Worm (Caenorhabditis elegans) whole organism, midembryonic: ENCODE data around the gene BE0003N10.6.
A peak's percentile ranks its signal among the peaks of the same experiment; 100 is the strongest.
"Not testable (repeated sequence)": the region's sequence is repeated elsewhere in the genome, so short reads cannot be mapped to it uniquely, and the experiment has no call there.

Source experiments
- T22C8.4 ChIP-seq: fragments of 200-800 bp; sonication (Bioruptor generic); IDR thresholded peaks from 2 replicates; pipeline ENCODE4 v1.3.6; 2022; ENCODE audit warnings: missing genetic modification characterization, missing compliant biosample characterization
- cog-1 ChIP-seq: sonication (generic microtip); optimal IDR thresholded peaks from 2 replicates; lab custom pipeline; 2016; ENCODE audit warnings: missing genetic modification characterization, missing compliant biosample characterization
- flt-1 ChIP-seq: fragments of 200-800 bp; sonication (Bioruptor generic); IDR thresholded peaks from 2 replicates; pipeline ENCODE4 v1.3.6; 2022; ENCODE audit warnings: missing genetic modification characterization, missing compliant biosample characterization
- klf-2 ChIP-seq: fragments of 200-800 bp; sonication (Bioruptor generic); conservative IDR thresholded peaks from 2 replicates; pipeline ENCODE4 v1.3.6; 2022; ENCODE audit warnings: missing genetic modification reagents, missing genetic modification characterization, missing compliant biosample characterization
- med-1 ChIP-seq: sonication (generic microtip); optimal IDR thresholded peaks from 2 replicates; lab custom pipeline; 2017; ENCODE audit warnings: missing genetic modification characterization, mild to moderate bottlenecking, missing compliant biosample characterization, antibody characterized with exemption, missing genetic modification reagents; ENCODE audit not compliant: insufficient read depth
- ref-1 ChIP-seq: fragments of 200-800 bp; sonication (Bioruptor generic); conservative IDR thresholded peaks from 2 replicates; pipeline ENCODE4 v1.3.6; 2022; ENCODE audit warnings: missing genetic modification reagents, missing genetic modification characterization, missing compliant biosample characterization
- tab-1 ChIP-seq: fragments of 200-800 bp; sonication (Bioruptor generic); IDR thresholded peaks from 2 replicates; pipeline ENCODE4 v1.3.6; 2022; ENCODE audit warnings: missing genetic modification characterization, missing compliant biosample characterization
- ztf-23 ChIP-seq: fragments of 200-800 bp; sonication (Bioruptor generic); IDR thresholded peaks from 2 replicates; pipeline ENCODE4 v1.3.6; 2022; ENCODE audit warnings: missing genetic modification reagents, missing genetic modification characterization, missing compliant biosample characterization
- ztf-29 ChIP-seq: fragments of 200-800 bp; sonication (Bioruptor generic); IDR thresholded peaks from 2 replicates; pipeline ENCODE4 v1.3.6; 2022; ENCODE audit warnings: missing genetic modification reagents, missing genetic modification characterization, missing compliant biosample characterization

The BE0003N10.6 gene

ce11 chrIII:1059961-1060360 is at the start of gene BE0003N10.6:
BE0003N10.6 (minus strand) TSS chrIII:1060061.
- TF ChIP-seq ztf-23 (GFP tag; lab: Robert Waterston, UW) (no peak), ztf-29 (GFP tag; lab: Robert Waterston, UW) (no peak), med-1 (GFP tag; lab: Kevin White, UChicago) (no peak), ref-1 (no peak), klf-2 (GFP tag; lab: Robert Waterston, UW) (no peak), T22C8.4 (GFP tag; lab: Robert Waterston, UW) (no peak), tab-1 (GFP tag; lab: Robert Waterston, UW) (no peak), flt-1 (no peak), cog-1 (tag; lab: Kevin White, UChicago) (no peak)

- no peak for TF ChIP-seq med-1 (GFP tag; lab: Kevin White, UChicago)
- no peak for TF ChIP-seq flt-1
- no peak for TF ChIP-seq tab-1 (GFP tag; lab: Robert Waterston, UW)
Observed at ce11 chrIII:1102908-1103307, 43.0 kb upstream of the BE0003N10.6 start, which contains the start of gene exc-6. exc-6 (plus strand) TSS chrIII:1103208.

DNA sequence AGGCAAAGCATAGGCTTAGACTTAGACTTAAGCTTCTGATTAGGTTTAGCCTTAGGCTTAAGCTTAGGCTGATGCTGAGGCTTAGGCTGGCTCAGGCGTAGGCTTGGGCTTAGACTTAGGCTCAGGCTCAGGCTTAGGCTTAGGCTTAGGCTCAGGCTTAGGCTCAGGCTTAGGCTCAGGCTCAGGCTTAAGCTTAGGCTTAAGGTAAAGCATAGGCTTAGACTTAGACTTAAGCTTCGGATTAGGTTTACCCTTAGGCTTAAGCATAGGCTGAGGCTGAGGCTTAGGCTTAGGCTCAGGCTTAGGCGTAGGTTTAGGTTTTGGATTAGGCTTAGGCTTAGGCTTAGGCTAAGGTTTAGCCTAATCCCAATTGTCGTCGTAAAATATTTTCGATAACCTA is 39.7 kb upstream of the BE0003N10.6 start:
- no peak for TF ChIP-seq tab-1 (GFP tag; lab: Robert Waterston, UW)
- TF ChIP-seq cog-1 (tag; lab: Kevin White, UChicago) = no peak
- TF ChIP-seq ztf-23 (GFP tag; lab: Robert Waterston, UW) = no peak
- TF ChIP-seq klf-2 (GFP tag; lab: Robert Waterston, UW) = no peak
- TF ChIP-seq flt-1 = no peak
- no peak for TF ChIP-seq ztf-29 (GFP tag; lab: Robert Waterston, UW)
- no peak for TF ChIP-seq med-1 (GFP tag; lab: Kevin White, UChicago)
- TF ChIP-seq T22C8.4 (GFP tag; lab: Robert Waterston, UW) = no peak

ce11 chrIII:1094391-1094790 is 34.5 kb upstream of the BE0003N10.6 start:
- TF ChIP-seq ref-1 (no peak), flt-1 (no peak), med-1 (GFP tag; lab: Kevin White, UChicago) (no peak), T22C8.4 (GFP tag; lab: Robert Waterston, UW) (0 out of 2 replicates have a peak, but pooled peaks have one; percentile 18), klf-2 (GFP tag; lab: Robert Waterston, UW) (no peak)

ce11 chrIII:1084971-1085370 is 25.1 kb upstream of the BE0003N10.6 start:
- TF ChIP-seq T22C8.4 (GFP tag; lab: Robert Waterston, UW) (peak; percentile 69), flt-1 (no peak), tab-1 (GFP tag; lab: Robert Waterston, UW) (no peak)

- TF ChIP-seq tab-1 (GFP tag; lab: Robert Waterston, UW) = no peak
- no peak for TF ChIP-seq flt-1
- no peak for TF ChIP-seq cog-1 (tag; lab: Kevin White, UChicago)
- no peak for TF ChIP-seq med-1 (GFP tag; lab: Kevin White, UChicago)
- no peak for TF ChIP-seq klf-2 (GFP tag; lab: Robert Waterston, UW)
- TF ChIP-seq ztf-29 (GFP tag; lab: Robert Waterston, UW) = no peak
- no peak for TF ChIP-seq ztf-23 (GFP tag; lab: Robert Waterston, UW)
- TF ChIP-seq T22C8.4 (GFP tag; lab: Robert Waterston, UW) = no peak
- TF ChIP-seq ref-1 = no peak
Observed at ce11 chrIII:1081101-1081500, 21.2 kb upstream of the BE0003N10.6 start, which contains the start of gene par-2. par-2 (plus strand) TSS chrIII:1081401.

ce11 chrIII:1080536-1080935 is 20.7 kb upstream of the BE0003N10.6 start, which contains the start of the genes rab-18 and kbp-4:
rab-18 (minus strand) TSS chrIII:1080775.
kbp-4 (plus strand) TSS chrIII:1080901.
- TF ChIP-seq med-1 (GFP tag; lab: Kevin White, UChicago) (no peak), T22C8.4 (GFP tag; lab: Robert Waterston, UW) (peak; percentile 71), ref-1 (no peak), tab-1 (GFP tag; lab: Robert Waterston, UW) (no peak), flt-1 (peak; percentile 61; the same call in 1 of the 2 replicates), cog-1 (tag; lab: Kevin White, UChicago) (peak; percentile 68), klf-2 (GFP tag; lab: Robert Waterston, UW) (no peak), ztf-23 (GFP tag; lab: Robert Waterston, UW) (0 out of 2 replicates have a peak, but pooled peaks have one; percentile 40), ztf-29 (GFP tag; lab: Robert Waterston, UW) (no peak)

- not testable (repeated sequence) for TF ChIP-seq tab-1 (GFP tag; lab: Robert Waterston, UW); med-1 (GFP tag; lab: Kevin White, UChicago); T22C8.4 (GFP tag; lab: Robert Waterston, UW)
Observed at ce11 chrIII:1076383-1076782, 16.5 kb upstream of the BE0003N10.6 start, which contains the start of gene uaf-1. uaf-1 (minus strand) TSS chrIII:1076555.

DNA sequence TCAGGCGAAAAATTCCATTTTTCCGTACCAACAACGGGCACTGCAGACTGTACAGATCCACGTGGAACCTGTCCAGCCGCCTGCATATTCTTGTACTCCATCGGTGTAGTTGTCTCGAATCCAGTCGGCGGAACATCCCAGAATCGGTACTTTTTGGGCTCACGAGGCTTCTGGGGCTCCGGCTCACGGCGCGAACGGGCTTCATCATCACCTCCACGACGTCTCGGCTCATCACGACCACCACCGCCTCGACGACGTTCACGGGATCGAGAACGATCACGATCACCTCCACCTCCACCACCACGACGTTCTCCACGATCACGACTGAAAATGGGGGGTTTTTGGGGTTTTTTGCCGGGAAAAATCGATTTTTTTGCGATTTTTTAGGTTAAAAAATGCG is 14.3 kb upstream of the BE0003N10.6 start:
- TF ChIP-seq ztf-23 (GFP tag; lab: Robert Waterston, UW) = no peak
- TF ChIP-seq ref-1 = no peak
- TF ChIP-seq tab-1 (GFP tag; lab: Robert Waterston, UW) = no peak
- TF ChIP-seq klf-2 (GFP tag; lab: Robert Waterston, UW) = no peak
- TF ChIP-seq cog-1 (tag; lab: Kevin White, UChicago) = no peak
- TF ChIP-seq ztf-29 (GFP tag; lab: Robert Waterston, UW) = no peak
- TF ChIP-seq T22C8.4 (GFP tag; lab: Robert Waterston, UW) = no peak
- TF ChIP-seq flt-1 = no peak

DNA sequence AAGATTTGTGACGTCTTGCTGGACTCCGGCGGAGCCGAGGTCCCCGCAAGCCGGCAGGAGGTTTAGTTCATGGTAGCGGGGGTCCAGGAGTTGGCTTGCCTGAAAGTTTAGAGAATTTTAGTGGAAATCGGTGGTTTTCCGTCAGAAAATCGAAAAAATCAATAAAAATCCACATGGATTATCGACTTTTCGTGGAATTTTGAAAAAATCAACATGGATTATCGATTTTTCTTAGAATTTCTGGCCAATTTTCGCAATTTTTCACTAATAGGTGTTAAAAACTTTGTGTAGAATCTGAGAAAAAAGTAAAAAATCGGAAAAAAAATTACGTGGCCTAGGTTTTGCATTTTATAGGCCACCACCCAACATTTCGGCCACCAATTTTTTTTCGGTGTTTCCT is 980 bp downstream of the BE0003N10.6 start:
- TF ChIP-seq ref-1 = no peak
- TF ChIP-seq med-1 (GFP tag; lab: Kevin White, UChicago) = no peak
- TF ChIP-seq cog-1 (tag; lab: Kevin White, UChicago) = no peak
